Worm (Caenorhabditis elegans): ENCODE data around the gene F25A2.1.

The F25A2.1 gene

DNA sequence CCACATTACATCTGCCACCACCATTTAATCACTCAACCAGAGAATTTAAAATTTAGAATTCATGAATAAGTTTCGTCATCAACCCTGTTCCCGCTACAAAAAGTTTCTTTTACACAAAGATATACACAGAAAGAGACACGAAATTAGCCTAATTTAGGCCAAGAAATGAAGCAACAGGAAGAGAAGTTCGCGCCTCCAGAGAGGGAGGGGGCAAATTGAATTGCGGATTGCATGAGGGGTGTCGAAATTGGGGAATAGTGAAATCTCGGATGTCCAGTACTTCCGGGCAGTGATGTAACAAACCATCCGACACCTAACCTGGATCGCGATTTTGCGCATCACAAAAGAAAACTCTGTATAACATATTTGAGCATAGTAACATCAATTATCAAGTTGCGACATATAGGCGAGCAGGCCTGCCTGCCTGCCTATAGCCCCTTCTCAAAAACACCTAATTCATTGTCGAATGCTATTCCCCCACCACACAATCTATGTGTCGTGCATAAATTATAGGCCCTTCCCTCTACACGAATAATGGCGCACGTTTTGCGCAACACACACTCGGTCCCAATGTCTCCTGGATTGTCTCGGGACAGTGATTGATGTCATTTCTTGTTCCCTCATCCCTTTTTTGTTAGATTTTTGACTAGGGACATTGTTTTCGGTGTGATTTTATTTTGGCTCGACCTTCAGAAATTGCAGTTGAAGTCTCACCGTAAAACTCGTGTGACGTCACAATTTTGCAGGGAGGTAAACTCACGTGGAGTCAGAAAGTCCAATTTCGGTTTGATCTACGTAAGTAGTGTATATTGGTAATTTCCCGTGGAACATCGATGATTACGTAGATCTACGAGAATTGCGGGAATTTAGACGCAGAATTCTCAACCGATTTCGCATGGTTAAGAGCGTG lies 48.6 kb downstream of the F25A2.1 start:
- TF ChIP-seq lin-13 (tag; optimal IDR thresholded peaks at IDR 0.05) (no peak), nhr-2 (tag; optimal IDR thresholded peaks at IDR 0.05) (peak; percentile 18), tbx-8 (GFP tag; optimal IDR thresholded peaks at IDR 0.05) (no peak), ces-1 (GFP tag; optimal IDR thresholded peaks at IDR 0.05) (peak; percentile 88), zip-8 (tag; optimal IDR thresholded peaks at IDR 0.05) (peak; percentile 57), unc-62 (GFP tag; optimal IDR thresholded peaks at IDR 0.05) (peak; percentile 81)

DNA sequence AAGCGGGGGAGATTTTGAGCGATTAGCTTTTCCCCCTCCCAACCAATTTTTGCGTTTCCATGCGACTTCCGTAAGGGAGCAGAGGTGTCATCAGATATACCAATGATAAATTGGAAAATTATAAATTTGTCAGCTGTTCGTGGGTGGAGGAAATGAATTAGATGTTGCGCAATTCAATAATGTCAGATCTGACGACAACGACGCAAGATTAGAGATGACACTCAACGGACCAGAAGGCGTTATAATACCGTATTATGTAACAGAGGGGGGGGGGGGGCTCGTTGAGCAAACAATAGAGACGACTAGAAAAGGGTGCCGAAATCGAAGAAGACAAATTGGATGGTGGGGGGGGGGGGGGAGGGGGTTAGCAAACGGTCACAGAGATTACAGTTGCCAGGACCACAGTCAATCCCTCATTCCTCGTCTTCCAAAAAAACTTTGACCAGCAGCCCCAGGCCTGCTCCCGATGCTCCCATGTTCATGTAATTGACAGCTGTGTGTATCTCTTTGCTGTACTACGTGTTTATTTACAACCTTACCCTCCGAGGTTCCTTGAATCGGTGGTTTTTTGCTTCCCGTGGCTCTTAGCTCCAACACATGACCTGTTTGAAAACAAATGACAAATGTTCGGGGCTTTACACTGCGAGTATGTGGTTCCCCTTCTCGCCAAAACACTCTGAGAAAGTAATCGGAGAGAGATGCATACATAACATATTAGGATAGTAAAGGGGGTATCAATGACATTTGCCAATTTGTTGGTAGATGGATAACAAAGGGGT lies 49.7 kb downstream of the F25A2.1 start:
- no peak for TF ChIP-seq ztf-11 (tag; optimal IDR thresholded peaks at IDR 0.05)
- TF ChIP-seq zip-8 (tag; optimal IDR thresholded peaks at IDR 0.05) = peak; percentile 83
- TF ChIP-seq lin-32 (GFP tag; optimal IDR thresholded peaks at IDR 0.05) = no peak
- TF ChIP-seq lin-13 (tag; optimal IDR thresholded peaks at IDR 0.05) = no peak
- peak; percentile 74 for TF ChIP-seq nhr-2 (tag; optimal IDR thresholded peaks at IDR 0.05)
- peak; percentile 71 for TF ChIP-seq hlh-1 (tag; optimal IDR thresholded peaks at IDR 0.05)
- no peak for TF ChIP-seq mep-1 (tag; optimal IDR thresholded peaks at IDR 0.05)
- no peak for TF ChIP-seq drap-1 (GFP tag; optimal IDR thresholded peaks at IDR 0.05)
- no peak for TF ChIP-seq elt-3 (tag; optimal IDR thresholded peaks at IDR 0.05)
- peak; percentile 68 for TF ChIP-seq cnd-1 (tag; optimal IDR thresholded peaks at IDR 0.05)
- TF ChIP-seq nhr-237 (tag; optimal IDR thresholded peaks at IDR 0.05) = no peak
- no peak for TF ChIP-seq mab-5 (tag; optimal IDR thresholded peaks at IDR 0.05)
- TF ChIP-seq nhr-12 (tag; optimal IDR thresholded peaks at IDR 0.05) = no peak
- TF ChIP-seq unc-39 (tag; optimal IDR thresholded peaks at IDR 0.05) = no peak
- no peak for TF ChIP-seq nhr-76 (tag; optimal IDR thresholded peaks at IDR 0.05)
- TF ChIP-seq ceh-83 (GFP tag; optimal IDR thresholded peaks at IDR 0.05) = peak; percentile 28
- TF ChIP-seq ham-2 (GFP tag; optimal IDR thresholded peaks at IDR 0.05) = no peak
- no peak for TF ChIP-seq mls-2 (tag; optimal IDR thresholded peaks at IDR 0.05)
- TF ChIP-seq elt-1 (tag; optimal IDR thresholded peaks at IDR 0.05; ENCODE audit: borderline replicate concordance, insufficient read depth) = no peak
- no peak for TF ChIP-seq bed-3 (GFP tag; optimal IDR thresholded peaks at IDR 0.05)
- TF ChIP-seq pha-4 (tag; optimal IDR thresholded peaks at IDR 0.05) = no peak
- peak; percentile 21 for TF ChIP-seq ces-1 (GFP tag; optimal IDR thresholded peaks at IDR 0.05)
- TF ChIP-seq unc-62 (GFP tag; optimal IDR thresholded peaks at IDR 0.05) = peak; percentile 53
- no peak for TF ChIP-seq sptf-1 (tag; optimal IDR thresholded peaks at IDR 0.05)
- TF ChIP-seq blmp-1 (tag; optimal IDR thresholded peaks at IDR 0.05) = no peak

DNA sequence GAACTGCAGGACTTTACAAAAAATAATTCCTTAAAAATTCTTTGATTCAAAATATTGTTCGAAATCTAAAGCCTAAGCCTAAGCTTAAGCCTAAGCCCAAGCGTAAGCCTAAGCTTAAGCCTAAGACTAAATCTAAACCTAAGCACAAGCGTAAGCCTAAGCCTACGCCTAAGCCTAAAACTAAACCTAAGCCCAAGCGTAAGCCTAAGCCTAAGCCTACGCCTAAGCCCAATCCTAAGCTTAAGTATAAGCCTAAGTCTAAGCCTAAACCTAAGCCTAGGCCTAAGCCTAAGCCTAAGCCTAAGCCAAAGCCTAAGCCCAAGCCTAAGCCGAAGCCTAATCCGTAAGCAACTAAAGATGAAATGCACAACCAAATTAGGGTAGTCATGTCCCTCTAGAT lies 51.2 kb downstream of the F25A2.1 start:
- TF ChIP-seq sem-2 (GFP tag; optimal IDR thresholded peaks at IDR 0.05) = peak; percentile 38
- no peak for TF ChIP-seq ham-2 (GFP tag; optimal IDR thresholded peaks at IDR 0.05)
